Fruit fly (Drosophila melanogaster): ENCODE results near the gene CG13731.

The CG13731 gene

DNA sequence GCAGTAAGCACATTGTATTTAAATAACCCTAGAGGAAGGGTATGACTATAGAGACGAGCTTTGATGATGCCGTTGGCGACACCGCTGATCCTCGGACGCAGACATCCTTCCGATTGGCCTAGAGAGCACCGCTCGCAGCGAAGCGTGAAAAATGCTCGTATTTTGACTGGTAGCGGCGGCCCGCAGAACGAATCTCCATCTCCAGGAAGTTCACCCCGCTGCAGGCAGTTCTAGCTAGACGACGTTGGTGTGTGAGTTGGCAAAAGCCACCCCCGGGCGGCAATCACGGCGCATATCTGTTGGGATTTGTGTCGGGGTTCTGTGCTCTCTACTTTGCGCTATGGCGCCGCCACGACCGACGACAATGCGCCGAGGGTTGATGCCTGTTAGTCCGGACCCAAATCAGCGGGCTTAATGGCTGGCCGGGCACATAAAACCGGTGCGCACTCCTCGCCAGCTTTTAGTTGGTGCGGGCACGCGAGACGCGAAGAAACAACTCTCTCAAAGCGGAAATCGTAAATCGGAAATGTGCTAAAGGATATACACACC lies 29.5 kb downstream of the CG13731 start, which contains the start of gene tap:
TSS of gene tap (plus strand) at position 458 of the 549 bp plus-strand sequence.
- TF ChIP-seq CG8478 (optimal IDR thresholded peaks at IDR 0.05) (no peak), psq (optimal IDR thresholded peaks at IDR 0.05) (no peak), Dll (optimal IDR thresholded peaks at IDR 0.05) (no peak), EcR (GFP tag; optimal IDR thresholded peaks at IDR 0.05) (no peak), usp (GFP tag; optimal IDR thresholded peaks at IDR 0.05) (no peak), pan (optimal IDR thresholded peaks at IDR 0.05) (no peak)

dm6 chr3L:17358490-17358889 lies 30.3 kb downstream of the CG13731 start:
- TF ChIP-seq EcR (GFP tag; optimal IDR thresholded peaks at IDR 0.05) (no peak), psq (optimal IDR thresholded peaks at IDR 0.05) (no peak), usp (GFP tag; optimal IDR thresholded peaks at IDR 0.05) (no peak)

DNA sequence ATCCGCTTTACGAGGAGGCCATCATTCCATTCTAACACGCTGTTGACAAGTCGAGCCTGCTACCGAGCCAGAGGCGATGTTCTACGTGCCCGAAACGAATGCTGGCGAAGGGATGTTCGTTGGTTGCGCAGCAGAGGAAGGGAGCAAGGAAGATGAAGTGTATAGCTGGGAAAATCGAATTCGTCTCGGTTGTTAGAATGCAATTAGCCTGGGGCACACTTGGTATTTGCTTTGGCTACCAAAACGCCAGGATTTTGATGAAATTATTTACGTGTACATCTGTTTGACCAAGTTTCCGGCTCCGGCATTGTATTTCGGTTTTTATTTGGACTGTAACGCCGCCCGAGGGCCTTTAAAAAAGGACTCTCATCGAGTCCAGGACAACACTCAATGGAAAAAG lies 31.3 kb downstream of the CG13731 start:
- TF ChIP-seq EcR (GFP tag; optimal IDR thresholded peaks at IDR 0.05), result no peak
- no peak for TF ChIP-seq CG8478 (optimal IDR thresholded peaks at IDR 0.05)
- TF ChIP-seq psq (optimal IDR thresholded peaks at IDR 0.05), result no peak
- TF ChIP-seq usp (GFP tag; optimal IDR thresholded peaks at IDR 0.05), result no peak
- no peak for TF ChIP-seq Dll (optimal IDR thresholded peaks at IDR 0.05)
- TF ChIP-seq pan (optimal IDR thresholded peaks at IDR 0.05), result no peak

DNA sequence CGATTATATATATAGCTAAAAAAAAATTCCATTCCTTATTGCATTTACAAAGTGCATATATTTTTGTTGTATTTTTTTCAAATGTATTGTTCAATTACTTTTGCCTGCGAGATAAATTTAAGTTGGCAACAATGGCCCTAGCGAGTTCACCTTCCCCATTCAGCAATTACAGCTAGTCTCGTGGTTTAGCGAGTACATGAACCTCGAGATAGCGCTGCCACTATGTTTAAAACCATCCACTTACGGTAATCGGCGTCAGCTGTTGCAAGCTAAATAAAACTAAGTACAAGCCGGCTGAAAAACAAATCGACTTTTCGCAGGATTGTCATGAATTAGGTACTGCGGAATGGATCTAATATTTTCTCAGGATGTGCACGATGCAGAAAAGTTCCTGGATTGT lies 35.9 kb downstream of the CG13731 start:
- TF ChIP-seq psq (optimal IDR thresholded peaks at IDR 0.05), result no peak
- no peak for TF ChIP-seq Dll (optimal IDR thresholded peaks at IDR 0.05)
- no peak for TF ChIP-seq usp (GFP tag; optimal IDR thresholded peaks at IDR 0.05)
- TF ChIP-seq CG8478 (optimal IDR thresholded peaks at IDR 0.05), result no peak
- no peak for TF ChIP-seq EcR (GFP tag; optimal IDR thresholded peaks at IDR 0.05)
- no peak for TF ChIP-seq pan (optimal IDR thresholded peaks at IDR 0.05)

DNA sequence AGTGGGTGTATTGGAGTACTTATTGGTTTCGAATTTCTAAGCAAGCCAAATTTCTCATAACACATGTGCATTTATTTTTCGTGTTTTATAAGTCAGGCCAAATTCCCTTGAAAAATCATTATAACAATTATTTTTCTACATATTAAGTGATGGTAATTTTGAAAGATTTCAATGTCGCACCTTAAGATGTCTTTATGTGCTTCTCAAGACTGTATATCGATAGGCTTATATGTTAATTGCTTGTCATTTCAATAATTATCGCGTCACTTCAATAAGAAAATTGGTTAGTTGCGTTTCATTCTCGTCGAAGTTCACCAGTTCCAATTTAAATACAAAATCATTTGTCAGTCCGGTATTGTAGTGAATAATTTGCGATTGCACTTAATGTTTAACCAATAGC lies 37.2 kb downstream of the CG13731 start, which contains the start of gene CG7692:
TSS of gene CG7692 (plus strand) at position 301 of the 400 bp plus-strand sequence.
- TF ChIP-seq Dll (optimal IDR thresholded peaks at IDR 0.05) (no peak), usp (GFP tag; optimal IDR thresholded peaks at IDR 0.05) (no peak), pan (optimal IDR thresholded peaks at IDR 0.05) (no peak), EcR (GFP tag; optimal IDR thresholded peaks at IDR 0.05) (no peak), CG8478 (optimal IDR thresholded peaks at IDR 0.05) (no peak), psq (optimal IDR thresholded peaks at IDR 0.05) (no peak)

- TF ChIP-seq psq (optimal IDR thresholded peaks at IDR 0.05) (no peak), usp (GFP tag; optimal IDR thresholded peaks at IDR 0.05) (no peak), CG8478 (optimal IDR thresholded peaks at IDR 0.05) (no peak), pan (optimal IDR thresholded peaks at IDR 0.05) (no peak), EcR (GFP tag; optimal IDR thresholded peaks at IDR 0.05) (no peak), Dll (optimal IDR thresholded peaks at IDR 0.05) (no peak)
Observed at dm6 chr3L:17349604-17350003, 39.2 kb downstream of the CG13731 start, which contains the start of gene Mip. TSS of gene Mip (minus strand) at chr3L:17349666.

DNA sequence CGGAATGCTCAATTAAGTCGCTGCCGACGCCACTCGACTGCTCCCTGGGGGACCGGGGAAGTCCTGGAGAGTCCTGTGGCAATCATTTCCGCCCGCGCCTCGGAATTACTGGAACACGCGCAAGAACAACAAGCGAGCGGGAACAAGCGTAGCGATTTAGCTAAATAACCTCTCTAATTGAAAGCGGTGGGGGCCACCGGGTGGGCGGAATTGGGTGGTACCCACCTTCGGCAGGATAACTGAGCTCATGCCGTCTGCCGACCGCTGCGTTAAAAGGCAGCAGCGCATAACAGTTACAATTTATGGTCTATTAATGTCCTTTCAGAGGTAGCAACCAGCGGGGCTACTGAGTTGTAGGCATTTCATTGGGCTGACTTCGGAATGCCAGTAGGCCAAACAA lies 42.4 kb downstream of the CG13731 start:
- TF ChIP-seq psq (optimal IDR thresholded peaks at IDR 0.05), result no peak
- no peak for TF ChIP-seq pan (optimal IDR thresholded peaks at IDR 0.05)
- no peak for TF ChIP-seq CG8478 (optimal IDR thresholded peaks at IDR 0.05)
- TF ChIP-seq usp (GFP tag; optimal IDR thresholded peaks at IDR 0.05), result no peak
- TF ChIP-seq EcR (GFP tag; optimal IDR thresholded peaks at IDR 0.05), result no peak
- TF ChIP-seq Dll (optimal IDR thresholded peaks at IDR 0.05), result no peak

dm6 chr3L:17344596-17344995 lies 44.2 kb downstream of the CG13731 start, which contains the start of gene brv2:
TSS of gene brv2 (minus strand) at chr3L:17344696.
- TF ChIP-seq EcR (GFP tag; optimal IDR thresholded peaks at IDR 0.05) (no peak), Dll (optimal IDR thresholded peaks at IDR 0.05) (no peak), CG8478 (optimal IDR thresholded peaks at IDR 0.05) (no peak), pan (optimal IDR thresholded peaks at IDR 0.05) (no peak), psq (optimal IDR thresholded peaks at IDR 0.05) (no peak), usp (GFP tag; optimal IDR thresholded peaks at IDR 0.05) (no peak)

dm6 chr3L:17341216-17341615 lies 47.5 kb downstream of the CG13731 start, which contains the start of gene CG13727:
TSS of gene CG13727 (minus strand) at chr3L:17341316.
- TF ChIP-seq Dll (optimal IDR thresholded peaks at IDR 0.05) (no peak), EcR (GFP tag; optimal IDR thresholded peaks at IDR 0.05) (no peak), psq (optimal IDR thresholded peaks at IDR 0.05) (no peak), CG8478 (optimal IDR thresholded peaks at IDR 0.05) (no peak), pan (optimal IDR thresholded peaks at IDR 0.05) (no peak), usp (GFP tag; optimal IDR thresholded peaks at IDR 0.05) (no peak)

DNA sequence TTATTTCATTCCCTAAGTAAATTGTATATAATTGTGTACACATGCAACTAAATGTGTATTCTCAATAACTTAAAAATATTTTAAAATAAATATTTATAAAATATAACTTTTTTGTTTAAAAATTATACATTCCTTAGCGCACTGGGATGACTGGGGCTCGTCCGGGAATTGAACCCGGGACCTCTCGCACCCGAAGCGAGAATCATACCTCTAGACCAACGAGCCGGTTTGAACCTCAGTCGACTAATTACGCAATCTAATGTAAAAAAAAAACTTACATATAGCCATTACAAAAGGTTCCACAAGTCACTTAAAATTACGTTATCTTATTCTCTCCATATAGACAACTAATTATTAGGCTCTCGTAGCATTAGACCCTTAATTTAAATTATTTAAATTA lies 49.0 kb downstream of the CG13731 start:
- no peak for TF ChIP-seq Dll (optimal IDR thresholded peaks at IDR 0.05)

dm6 chr3L:17339122-17339521 lies 49.6 kb downstream of the CG13731 start, which contains the start of gene CG6479:
TSS of gene CG6479 (minus strand) at chr3L:17339262.
- no peak for TF ChIP-seq EcR (GFP tag; optimal IDR thresholded peaks at IDR 0.05)
- no peak for TF ChIP-seq Dll (optimal IDR thresholded peaks at IDR 0.05)
- TF ChIP-seq usp (GFP tag; optimal IDR thresholded peaks at IDR 0.05), result no peak
- TF ChIP-seq pan (optimal IDR thresholded peaks at IDR 0.05), result no peak

All from whole organism.